Fruit fly (Drosophila melanogaster) whole organism, embryonic: Measurements from ENCODE around the gene CG14720.

Experiments
- CG17568 ChIP-seq: fragments of 200-800 bp; sonication (Bioruptor generic); optimal IDR thresholded peaks from 2 replicates; lab custom pipeline; 2018; ENCODE audit warnings: missing biosample characterization, mild to moderate bottlenecking, missing genetic modification characterization, moderate library complexity
- CG3995 ChIP-seq: fragments of 200-800 bp; sonication (Bioruptor generic); optimal IDR thresholded peaks from 3 replicates; lab custom pipeline; 2016; ENCODE audit warnings: missing biosample characterization, missing genetic modification characterization
- CG6254 ChIP-seq: fragments of 200-800 bp; sonication (Bioruptor generic); optimal IDR thresholded peaks from 3 replicates; lab custom pipeline; 2017; ENCODE audit warnings: mild to moderate bottlenecking, missing biosample characterization, missing genetic modification reagents, missing genetic modification characterization
- CkIIα-i1 ChIP-seq: fragments of 200-800 bp; sonication (Bioruptor generic); IDR thresholded peaks from 2 replicates; pipeline ENCODE4 v1.3.6; 2022; ENCODE audit warnings: missing biosample characterization, missing genetic modification characterization
- CoRest ChIP-seq: fragments of 200-800 bp; sonication (Bioruptor generic); optimal IDR thresholded peaks from 3 replicates; lab custom pipeline; 2018; ENCODE audit warnings: missing biosample characterization, mild to moderate bottlenecking, missing genetic modification characterization, moderate library complexity
- Ets97D ChIP-seq: fragments of 200-800 bp; sonication (Bioruptor generic); optimal IDR thresholded peaks from 3 replicates; lab custom pipeline; 2016; ENCODE audit warnings: missing biosample characterization, missing genetic modification characterization
- Nf-YC ChIP-seq: fragments of 200-800 bp; optimal IDR thresholded peaks from 3 replicates; lab custom pipeline; 2019; ENCODE audit warnings: missing biosample characterization, mild to moderate bottlenecking, missing genetic modification characterization, moderate library complexity
- Sry-δ ChIP-seq: fragments of 200-800 bp; sonication (Bioruptor generic); optimal IDR thresholded peaks from 2 replicates; lab custom pipeline; 2016; ENCODE audit warnings: missing biosample characterization, missing genetic modification characterization
- TFAM ChIP-seq: fragments of 200-800 bp; sonication (Bioruptor generic); optimal IDR thresholded peaks from 2 replicates; lab custom pipeline; 2017; ENCODE audit warnings: missing biosample characterization, missing genetic modification characterization, inconsistent platforms
- abd-A ChIP-seq: fragments of 200-800 bp; sonication (Bioruptor generic); optimal IDR thresholded peaks from 3 replicates; lab custom pipeline; 2019; ENCODE audit warnings: missing biosample characterization, mild to moderate bottlenecking, missing genetic modification characterization, moderate library complexity
- exex ChIP-seq: fragments of 200-800 bp; sonication (Bioruptor generic); optimal IDR thresholded peaks from 4 replicates; lab custom pipeline; 2018; ENCODE audit warnings: missing biosample characterization, mild to moderate bottlenecking, missing genetic modification characterization, moderate library complexity
- onecut ChIP-seq: fragments of 200-800 bp; sonication (Bioruptor generic); IDR thresholded peaks from 2 replicates; pipeline ENCODE4 v1.3.6; 2022; ENCODE audit warnings: missing biosample characterization, missing genetic modification characterization

DNA sequence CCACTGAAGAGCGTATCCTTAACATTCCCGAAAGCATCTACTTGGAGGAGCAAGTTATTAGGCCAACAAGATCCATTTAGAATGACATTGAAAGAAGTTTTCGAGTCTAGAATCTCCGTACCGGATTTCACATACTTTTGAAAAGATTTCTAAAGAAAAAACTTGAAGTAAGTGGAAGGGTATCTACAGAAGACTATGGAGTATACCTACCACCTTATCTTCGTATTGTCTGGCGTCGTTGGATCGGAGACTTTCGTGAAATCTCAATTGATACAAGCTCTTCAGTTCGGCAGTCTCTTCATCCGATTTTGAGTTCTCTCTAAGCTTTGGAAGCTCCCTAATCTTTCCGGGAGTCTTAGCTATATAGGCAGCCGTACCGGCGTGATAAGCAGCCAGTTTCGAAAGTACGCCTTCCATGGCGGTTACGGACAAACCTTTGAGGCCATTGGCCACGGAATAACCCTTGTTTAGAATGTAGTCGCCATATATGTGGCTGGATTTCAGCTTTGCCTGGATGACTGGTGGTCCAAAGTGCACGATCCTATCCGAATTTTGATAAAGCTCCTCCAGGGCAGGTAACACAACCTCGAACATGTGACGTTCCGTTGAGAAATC lies 20.5 kb upstream of the CG14720 start:
- TF ChIP-seq exex (tag; lab: Kevin White, UChicago) (no peak), onecut (GFP tag; lab: Robert Waterston, UW) (no peak), CoRest (tag; lab: Kevin White, UChicago) (no peak), CG3995 (GFP tag; lab: Kevin White, UChicago) (no peak), Sry-δ (no peak), CkIIα-i1 (GFP tag; lab: Robert Waterston, UW) (no peak), abd-A (tag; lab: Kevin White, UChicago) (no peak), TFAM (no peak), Ets97D (GFP tag; lab: Kevin White, UChicago) (no peak), Nf-YC (tag; lab: Kevin White, UChicago) (no peak), CG17568 (GFP tag; lab: Kevin White, UChicago) (no peak), CG6254 (GFP tag; lab: Kevin White, UChicago) (no peak)
